Worm (Caenorhabditis elegans) whole organism, L3 larva: ENCODE results near the gene gcsh-1.

Experiments used
- R02D3.7 ChIP-seq: fragments of 150-350 bp; optimal IDR thresholded peaks from 2 replicates; lab custom pipeline; 2014; ENCODE audit warnings: missing biosample characterization, missing genetic modification characterization
- ZK546.5 ChIP-seq: sonication (generic microtip); optimal IDR thresholded peaks from 2 replicates; lab custom pipeline; 2017; ENCODE audit warnings: missing biosample characterization, missing genetic modification characterization
- aly-2 ChIP-seq: fragments of 150-350 bp; optimal IDR thresholded peaks from 2 replicates; lab custom pipeline; 2014; ENCODE audit warnings: missing biosample characterization, missing genetic modification characterization
- ama-1 ChIP-seq: fragments of 150-350 bp; optimal IDR thresholded peaks from 2 replicates; lab custom pipeline; 2018
- ceh-16 ChIP-seq: sonication (generic microtip); optimal IDR thresholded peaks from 2 replicates; lab custom pipeline; 2017; ENCODE audit warnings: missing biosample characterization, missing genetic modification characterization
- ceh-28 ChIP-seq: fragments of 150-350 bp; optimal IDR thresholded peaks from 2 replicates; lab custom pipeline; 2014; ENCODE audit warnings: missing biosample characterization, missing genetic modification reagents, missing genetic modification characterization
- ceh-82 ChIP-seq: fragments of 150-350 bp; optimal IDR thresholded peaks from 2 replicates; lab custom pipeline; 2014; ENCODE audit warnings: missing biosample characterization, missing genetic modification characterization
- ceh-9 ChIP-seq: sonication (generic microtip); optimal IDR thresholded peaks from 2 replicates; lab custom pipeline; 2018; ENCODE audit warnings: missing biosample characterization, missing genetic modification characterization
- daf-12 ChIP-seq: fragments of 150-350 bp; optimal IDR thresholded peaks from 2 replicates; lab custom pipeline; 2014; ENCODE audit warnings: missing biosample characterization, missing genetic modification reagents, missing genetic modification characterization
- egl-27 ChIP-seq: sonication (generic microtip); optimal IDR thresholded peaks from 4 replicates; lab custom pipeline; 2017; ENCODE audit warnings: missing biosample characterization, missing genetic modification reagents, missing genetic modification characterization
- egl-5 ChIP-seq: fragments of 150-350 bp; optimal IDR thresholded peaks from 2 replicates; lab custom pipeline; 2017; ENCODE audit warnings: missing biosample characterization, missing genetic modification reagents, missing genetic modification characterization, inconsistent platforms
- elt-1 ChIP-seq: fragments of 150-350 bp; optimal IDR thresholded peaks from 2 replicates; lab custom pipeline; 2014; ENCODE audit warnings: missing biosample characterization, missing genetic modification characterization
- elt-2 ChIP-seq: sonication (generic microtip); optimal IDR thresholded peaks from 2 replicates; lab custom pipeline; 2016; ENCODE audit warnings: missing genetic modification reagents, mild to moderate bottlenecking, missing genetic modification characterization, missing compliant biosample characterization
- elt-3 ChIP-seq, 3 experiments: fragments of 150-350 bp in 1 of 3; sonication (generic microtip) in 2 of 3; optimal IDR thresholded peaks; 2 replicates in 2 of 3; 4 replicates in 1 of 3; lab custom pipeline; 2014 to 2017; ENCODE audit warnings: missing biosample characterization in 3 of 3, missing genetic modification characterization in 3 of 3
- eor-1 ChIP-seq, 2 experiments: fragments of 150-350 bp; optimal IDR thresholded peaks; 2 replicates each; lab custom pipeline; 2014 to 2018; ENCODE audit warnings: missing biosample characterization in 2 of 2, missing genetic modification characterization in 2 of 2
- fkh-10 ChIP-seq: sonication (generic microtip); optimal IDR thresholded peaks from 2 replicates; lab custom pipeline; 2017; ENCODE audit warnings: missing biosample characterization, missing genetic modification reagents, missing genetic modification characterization
- fkh-2 ChIP-seq: fragments of 150-350 bp; optimal IDR thresholded peaks from 2 replicates; lab custom pipeline; 2014; ENCODE audit warnings: missing biosample characterization, missing genetic modification reagents, missing genetic modification characterization
- fos-1 ChIP-seq: fragments of 150-350 bp; optimal IDR thresholded peaks from 2 replicates; lab custom pipeline; 2014; ENCODE audit warnings: missing biosample characterization, missing genetic modification characterization
- hmg-11 ChIP-seq: sonication (generic microtip); optimal IDR thresholded peaks from 2 replicates; lab custom pipeline; 2016; ENCODE audit warnings: missing genetic modification characterization, missing compliant biosample characterization
- jun-1 ChIP-seq: fragments of 150-350 bp; optimal IDR thresholded peaks from 2 replicates; lab custom pipeline; 2014; ENCODE audit warnings: missing biosample characterization, missing genetic modification reagents, missing genetic modification characterization
- lin-15B ChIP-seq: fragments of 150-350 bp; optimal IDR thresholded peaks from 2 replicates; lab custom pipeline; 2014; ENCODE audit warnings: missing biosample characterization, missing genetic modification characterization
- lin-39 ChIP-seq: fragments of 150-350 bp; optimal IDR thresholded peaks from 2 replicates; lab custom pipeline; 2018; ENCODE audit warnings: missing biosample characterization, missing genetic modification reagents, missing genetic modification characterization
- lsy-12 ChIP-seq: sonication (generic microtip); optimal IDR thresholded peaks from 2 replicates; lab custom pipeline; 2016; ENCODE audit warnings: mild to moderate bottlenecking, missing genetic modification characterization, missing compliant biosample characterization
- mdl-1 ChIP-seq: fragments of 150-350 bp; optimal IDR thresholded peaks from 2 replicates; lab custom pipeline; 2014; ENCODE audit warnings: missing biosample characterization, missing genetic modification characterization
- mml-1 ChIP-seq: fragments of 150-350 bp; sonication (generic microtip); optimal IDR thresholded peaks from 3 replicates; lab custom pipeline; 2014; ENCODE audit warnings: missing biosample characterization, missing genetic modification characterization
- nfya-1 ChIP-seq: sonication (generic microtip); optimal IDR thresholded peaks from 2 replicates; lab custom pipeline; 2017; ENCODE audit warnings: missing genetic modification characterization, mild to moderate bottlenecking, missing compliant biosample characterization, antibody characterized with exemption, moderate library complexity; ENCODE audit not compliant: insufficient read depth
- nhr-11 ChIP-seq: fragments of 150-350 bp; optimal IDR thresholded peaks from 2 replicates; lab custom pipeline; 2014; ENCODE audit warnings: missing biosample characterization, missing genetic modification characterization
- nhr-12 ChIP-seq: fragments of 150-350 bp; optimal IDR thresholded peaks from 2 replicates; lab custom pipeline; 2014; ENCODE audit warnings: missing biosample characterization, missing genetic modification characterization
- nhr-23 ChIP-seq: fragments of 150-350 bp; optimal IDR thresholded peaks from 2 replicates; lab custom pipeline; 2014; ENCODE audit warnings: missing biosample characterization, missing genetic modification reagents, missing genetic modification characterization
- nhr-237 ChIP-seq: fragments of 150-350 bp; optimal IDR thresholded peaks from 2 replicates; lab custom pipeline; 2014; ENCODE audit warnings: missing biosample characterization, missing genetic modification characterization
- nhr-25 ChIP-seq: sonication (generic microtip); optimal IDR thresholded peaks from 2 replicates; lab custom pipeline; 2017; ENCODE audit warnings: missing biosample characterization, missing genetic modification characterization
- nhr-28 ChIP-seq: fragments of 150-350 bp; optimal IDR thresholded peaks from 2 replicates; lab custom pipeline; 2014; ENCODE audit warnings: missing biosample characterization, missing genetic modification characterization
- nhr-43 ChIP-seq: sonication (generic microtip); optimal IDR thresholded peaks from 2 replicates; lab custom pipeline; 2016; ENCODE audit warnings: mild to moderate bottlenecking, missing genetic modification characterization, missing compliant biosample characterization; ENCODE audit not compliant: poor library complexity, severe bottlenecking
- nhr-67 ChIP-seq: fragments of 150-350 bp; optimal IDR thresholded peaks from 2 replicates; lab custom pipeline; 2014; ENCODE audit warnings: missing biosample characterization, missing genetic modification characterization
- nhr-76 ChIP-seq: fragments of 150-350 bp; sonication (generic microtip); optimal IDR thresholded peaks from 5 replicates; lab custom pipeline; 2014; ENCODE audit warnings: missing biosample characterization, missing genetic modification characterization
- nhr-77 ChIP-seq: fragments of 150-350 bp; optimal IDR thresholded peaks from 2 replicates; lab custom pipeline; 2014; ENCODE audit warnings: missing biosample characterization, missing genetic modification characterization
- pha-4 ChIP-seq: fragments of 150-350 bp; optimal IDR thresholded peaks from 2 replicates; lab custom pipeline; 2014; ENCODE audit warnings: missing biosample characterization, missing genetic modification reagents, missing genetic modification characterization
- pqm-1 ChIP-seq: fragments of 150-350 bp; optimal IDR thresholded peaks from 2 replicates; lab custom pipeline; 2017; ENCODE audit warnings: missing biosample characterization, missing genetic modification characterization, inconsistent platforms
- sea-2 ChIP-seq: fragments of 150-350 bp; sonication (generic microtip); optimal IDR thresholded peaks from 4 replicates; lab custom pipeline; 2014; ENCODE audit warnings: missing biosample characterization, missing genetic modification reagents, missing genetic modification characterization
- skn-1 ChIP-seq: fragments of 150-350 bp; optimal IDR thresholded peaks from 2 replicates; lab custom pipeline; 2014; ENCODE audit warnings: missing biosample characterization, missing genetic modification characterization
- snpc-4 ChIP-seq: fragments of 150-350 bp; optimal IDR thresholded peaks from 2 replicates; lab custom pipeline; 2014; ENCODE audit warnings: missing biosample characterization, missing genetic modification characterization
- tbx-2 ChIP-seq: sonication (generic microtip); optimal IDR thresholded peaks from 2 replicates; lab custom pipeline; 2016; ENCODE audit warnings: mild to moderate bottlenecking, missing genetic modification characterization, missing compliant biosample characterization
- unc-39 ChIP-seq: sonication (generic microtip); optimal IDR thresholded peaks from 4 replicates; lab custom pipeline; 2017; ENCODE audit warnings: missing biosample characterization, missing genetic modification characterization
- unc-62 ChIP-seq: fragments of 150-350 bp; sonication (generic microtip); optimal IDR thresholded peaks from 4 replicates; lab custom pipeline; 2014; ENCODE audit warnings: missing biosample characterization, missing genetic modification reagents, missing genetic modification characterization
- zag-1 ChIP-seq: fragments of 150-350 bp; optimal IDR thresholded peaks from 2 replicates; lab custom pipeline; 2014; ENCODE audit warnings: missing biosample characterization, missing genetic modification characterization
- ztf-11 ChIP-seq: fragments of 150-350 bp; optimal IDR thresholded peaks from 2 replicates; lab custom pipeline; 2014; ENCODE audit warnings: missing biosample characterization, missing genetic modification characterization
- ztf-4 ChIP-seq: fragments of 150-350 bp; optimal IDR thresholded peaks from 2 replicates; lab custom pipeline; 2014; ENCODE audit warnings: missing biosample characterization, missing genetic modification characterization

gcsh-1 gene

ce11 chrX:14559084-14559483, 44.2 kb upstream of the gcsh-1 start:
- no peak for TF ChIP-seq nhr-77 (tag; lab: Kevin White, UChicago)
- TF ChIP-seq nhr-43 (tag; lab: Kevin White, UChicago) = no peak
- TF ChIP-seq mml-1 (tag; lab: Kevin White, UChicago) = no peak
- no peak for TF ChIP-seq elt-1
- no peak for TF ChIP-seq ceh-28 (tag; lab: Kevin White, UChicago)
- no peak for TF ChIP-seq fkh-10
- TF ChIP-seq tbx-2 (tag; lab: Kevin White, UChicago) = no peak
- no peak for TF ChIP-seq nfya-1 (tag; lab: Kevin White, UChicago)
- TF ChIP-seq R02D3.7 (tag; lab: Kevin White, UChicago) = no peak

ce11 chrX:14557936-14558554, 43.2 kb upstream of the gcsh-1 start, which contains the start of gene nhr-3:
Gene nhr-3 (plus strand): TSS chrX:14558504.
- no peak for TF ChIP-seq egl-27 (tag; lab: Kevin White, UChicago)
- TF ChIP-seq nhr-28 (tag; lab: Kevin White, UChicago) = no peak
- TF ChIP-seq sea-2 = no peak
- no peak for TF ChIP-seq ZK546.5
- no peak for TF ChIP-seq ceh-82 (tag; lab: Kevin White, UChicago)
- no peak for TF ChIP-seq daf-12 (tag; lab: Kevin White, UChicago)
- TF ChIP-seq eor-1 (tag; optimal IDR thresholded peaks at IDR 0.05; lab: Kevin White, UChicago) = no peak
- TF ChIP-seq fos-1 (tag; lab: Kevin White, UChicago) = no peak
- TF ChIP-seq nhr-11 (tag; lab: Kevin White, UChicago) = no peak
- TF ChIP-seq unc-39 (tag; lab: Kevin White, UChicago) = no peak
- TF ChIP-seq skn-1 (tag; lab: Kevin White, UChicago) = no peak
- TF ChIP-seq ztf-4 (tag; lab: Kevin White, UChicago) = no peak
- TF ChIP-seq mml-1 (tag; lab: Kevin White, UChicago) = no peak
- TF ChIP-seq hmg-11 = no peak
- TF ChIP-seq ama-1 (lab: Kevin White, UChicago) = no peak
- no peak for TF ChIP-seq ceh-16
- no peak for TF ChIP-seq fkh-10
- TF ChIP-seq nhr-25 (tag; lab: Kevin White, UChicago) = peak; percentile 58
- TF ChIP-seq fkh-2 (tag; lab: Kevin White, UChicago) = no peak
- no peak for TF ChIP-seq nhr-67
- TF ChIP-seq elt-3 (tag; optimal IDR thresholded peaks at IDR 0.05; lab: Kevin White, UChicago) = peak in 2 of 3 experiments; percentile 27 to 53
- TF ChIP-seq nhr-43 (tag; lab: Kevin White, UChicago) = no peak
- no peak for TF ChIP-seq elt-1
- no peak for TF ChIP-seq aly-2
- no peak for TF ChIP-seq nhr-237
- peak; percentile 39 for TF ChIP-seq unc-62 (GFP tag; lab: Kevin White, UChicago)
- TF ChIP-seq nfya-1 (tag; lab: Kevin White, UChicago) = no peak
- no peak for TF ChIP-seq nhr-12 (tag; lab: Kevin White, UChicago)
- no peak for TF ChIP-seq pha-4
- no peak for TF ChIP-seq ztf-11 (tag; lab: Kevin White, UChicago)
- no peak for TF ChIP-seq snpc-4 (tag; lab: Kevin White, UChicago)
- peak; percentile 79 for TF ChIP-seq elt-2 (tag; lab: Kevin White, UChicago)
- TF ChIP-seq lin-15B (tag; lab: Kevin White, UChicago) = no peak
- no peak for TF ChIP-seq lsy-12 (tag; lab: Kevin White, UChicago)
- no peak for TF ChIP-seq egl-5
- TF ChIP-seq nhr-76 (tag; lab: Kevin White, UChicago) = no peak
- no peak for TF ChIP-seq tbx-2 (tag; lab: Kevin White, UChicago)
- peak; percentile 51 for TF ChIP-seq ceh-28 (tag; lab: Kevin White, UChicago)
- TF ChIP-seq R02D3.7 (tag; lab: Kevin White, UChicago) = no peak
- TF ChIP-seq lin-39 (tag; lab: Kevin White, UChicago) = no peak
- peak; percentile 79 for TF ChIP-seq pqm-1 (tag; lab: Kevin White, UChicago)
- peak; percentile 18 for TF ChIP-seq mdl-1
- TF ChIP-seq jun-1 = no peak
- TF ChIP-seq ceh-9 (tag; lab: Kevin White, UChicago) = no peak
- TF ChIP-seq nhr-77 (tag; lab: Kevin White, UChicago) = no peak
- TF ChIP-seq zag-1 (tag; lab: Kevin White, UChicago) = no peak
- peak; percentile 48 for TF ChIP-seq nhr-23 (tag; lab: Kevin White, UChicago)
